Fruit fly (Drosophila melanogaster): ENCODE measurements around the gene rdgB.

Gene rdgB

dm6 chrX:13752543-13753046, 10.0 kb upstream of the rdgB start (continued):
- TF ChIP-seq CG17802 (tag; optimal IDR thresholded peaks at IDR 0.05) (no peak), Gsc (GFP tag; IDR thresholded peaks at IDR 0.05) (no peak), CG13424 (tag; optimal IDR thresholded peaks at IDR 0.05) (no peak), Taf1 (GFP tag; IDR thresholded peaks at IDR 0.05) (no peak), corto (GFP tag; optimal IDR thresholded peaks at IDR 0.05) (no peak), twi (tag; optimal IDR thresholded peaks at IDR 0.05) (no peak), CG31441 (GFP tag; IDR thresholded peaks at IDR 0.05) (no peak), CG2889 (GFP tag; IDR thresholded peaks at IDR 0.05) (no peak), Abd-B (GFP tag; optimal IDR thresholded peaks at IDR 0.05) (no peak), gro (GFP tag; optimal IDR thresholded peaks at IDR 0.05) (no peak), NfI (GFP tag; optimal IDR thresholded peaks at IDR 0.05) (no peak), Meics (GFP tag; optimal IDR thresholded peaks at IDR 0.05) (peak; percentile 38), CG9817 (tag; optimal IDR thresholded peaks at IDR 0.05) (no peak), hbn (GFP tag; IDR thresholded peaks at IDR 0.05; ENCODE audit: partially characterized antibody) (no peak), Dad (GFP tag; optimal IDR thresholded peaks at IDR 0.05) (no peak), Atf3 (GFP tag; optimal IDR thresholded peaks at IDR 0.05) (no peak), exex (tag; optimal IDR thresholded peaks at IDR 0.05) (peak; percentile 3), Hey (tag; optimal IDR thresholded peaks at IDR 0.05) (no peak), Bteb2 (GFP tag; optimal IDR thresholded peaks at IDR 0.05) (no peak), CG7372 (GFP tag; IDR thresholded peaks at IDR 0.05) (no peak)

- TF ChIP-seq Eip74EF (GFP tag; optimal IDR thresholded peaks at IDR 0.05) (peak in 1 of 2 experiments; percentile 11), CG13287 (GFP tag; IDR thresholded peaks at IDR 0.05; ENCODE audit: partially characterized antibody) (0 out of 2 replicates have a peak, but pooled peaks have one; percentile 12), psq (GFP tag; optimal IDR thresholded peaks at IDR 0.05) (peak; percentile 72), cwo (GFP tag; optimal IDR thresholded peaks at IDR 0.05) (no peak), CG12769 (tag; optimal IDR thresholded peaks at IDR 0.05) (peak; percentile 3), CG4360 (GFP tag; IDR thresholded peaks at IDR 0.05) (peak; percentile 78), CG13624 (GFP tag; optimal IDR thresholded peaks at IDR 0.05) (peak; percentile 9), jumu (GFP tag; optimal IDR thresholded peaks at IDR 0.05) (no peak), Drgx (GFP tag; IDR thresholded peaks at IDR 0.05) (no peak), cas (GFP tag; IDR thresholded peaks at IDR 0.05) (no peak), CG13894 (tag; optimal IDR thresholded peaks at IDR 0.05) (peak; percentile 16), Six4 (GFP tag; optimal IDR thresholded peaks at IDR 0.05) (no peak), CG34224 (GFP tag; IDR thresholded peaks at IDR 0.05; ENCODE audit: partially characterized antibody) (no peak), bigmax (GFP tag; optimal IDR thresholded peaks at IDR 0.05) (peak; percentile 65), Xbp1 (GFP tag; optimal IDR thresholded peaks at IDR 0.05) (no peak), tx (GFP tag; optimal IDR thresholded peaks at IDR 0.05) (no peak), CG15601 (tag; optimal IDR thresholded peaks at IDR 0.05) (no peak), ato (GFP tag; IDR thresholded peaks at IDR 0.05; ENCODE audit: partially characterized antibody) (no peak), Poxn (GFP tag; IDR thresholded peaks at IDR 0.05) (no peak), CG11093 (GFP tag; IDR thresholded peaks at IDR 0.05) (no peak), pros (GFP tag; optimal IDR thresholded peaks at IDR 0.05) (peak; percentile 47), hkb (optimal IDR thresholded peaks at IDR 0.05) (no peak), hkb (GFP tag; IDR thresholded peaks at IDR 0.05) (no peak), chinmo (GFP tag; IDR thresholded peaks at IDR 0.05; ENCODE audit: partially characterized antibody) (0 out of 4 replicates have a peak, but pooled peaks have one; percentile 71), sqz (GFP tag; optimal IDR thresholded peaks at IDR 0.05) (peak; percentile 45), sd (tag; optimal IDR thresholded peaks at IDR 0.05) (peak; percentile 43)
These were observed 9.3 kb upstream of the rdgB start for dm6 chrX:13753101-13753758.
